Worm (Caenorhabditis elegans) whole organism, L4/young adult: ENCODE data around the gene gldc-1.

Experiments used
- W03F9.2 ChIP-seq: fragments of 150-350 bp; optimal IDR thresholded peaks from 2 replicates; lab custom pipeline; 2014; ENCODE audit warnings: missing biosample characterization, missing genetic modification characterization
- dao-5 ChIP-seq: sonication (generic microtip); optimal IDR thresholded peaks from 2 replicates; lab custom pipeline; 2016; ENCODE audit warnings: missing genotype, missing genetic modification characterization, moderate library complexity, missing compliant biosample characterization

DNA sequence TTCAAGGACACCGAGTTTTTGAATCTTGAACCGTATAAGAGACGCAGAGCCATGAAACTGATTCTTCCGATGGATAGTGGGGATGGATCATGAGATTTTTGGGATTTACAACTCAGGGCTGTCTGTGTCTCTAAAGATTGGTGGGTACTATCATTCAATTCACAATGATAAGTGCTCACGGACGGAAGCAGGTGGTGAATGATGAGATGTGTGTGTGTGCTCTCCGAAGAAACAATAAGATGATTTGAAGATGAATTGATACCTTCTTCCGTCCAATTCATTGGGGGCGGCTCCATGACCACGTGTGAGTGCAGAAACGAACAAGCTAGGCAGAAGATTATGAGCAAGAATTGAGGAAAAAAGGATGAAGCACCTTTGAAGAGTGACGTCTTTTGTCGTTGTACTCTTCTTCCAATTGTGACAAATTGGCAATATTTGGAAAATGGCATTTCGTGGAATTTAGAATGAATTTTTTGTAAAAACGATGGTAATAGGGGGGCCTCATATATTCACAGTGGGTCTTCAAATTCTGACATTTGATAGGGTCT is 21.6 kb upstream of the gldc-1 start:
- TF ChIP-seq W03F9.2 (tag; lab: Kevin White, UChicago), result no peak
- no peak for TF ChIP-seq dao-5 (tag; lab: Kevin White, UChicago)
